Worm (Caenorhabditis elegans) whole organism, young adult: ENCODE results near the gene snet-1.

ENCODE experiments used
- B0035.1 ChIP-seq: sonication (generic microtip); optimal IDR thresholded peaks from 2 replicates; lab custom pipeline; 2016; ENCODE audit warnings: missing genetic modification characterization, mild to moderate bottlenecking, missing compliant biosample characterization, missing genotype, missing genetic modification reagents
- D2030.7 ChIP-seq: fragments of 200-800 bp; sonication (Bioruptor generic); IDR thresholded peaks from 2 replicates; pipeline ENCODE4 v1.3.6; 2022; ENCODE audit warnings: missing genetic modification reagents, missing genetic modification characterization, missing compliant biosample characterization
- F52B5.7 ChIP-seq: sonication (generic microtip); optimal IDR thresholded peaks from 2 replicates; lab custom pipeline; 2016; ENCODE audit warnings: mild to moderate bottlenecking, missing genetic modification characterization, missing compliant biosample characterization
- K11D2.4 ChIP-seq: fragments of 200-800 bp; sonication (Bioruptor generic); IDR thresholded peaks from 2 replicates; pipeline ENCODE4 v1.3.6; 2022; ENCODE audit warnings: missing genetic modification reagents, missing genetic modification characterization, missing compliant biosample characterization
- T07F8.4 ChIP-seq: sonication (generic microtip); optimal IDR thresholded peaks from 2 replicates; lab custom pipeline; 2016; ENCODE audit warnings: mild to moderate bottlenecking, missing genetic modification characterization, moderate library complexity, missing compliant biosample characterization
- Y53G8AR.9 ChIP-seq: fragments of 200-800 bp; sonication (Bioruptor generic); conservative IDR thresholded peaks from 2 replicates; pipeline ENCODE4 v1.3.6; 2022; ENCODE audit warnings: missing genetic modification reagents, missing genetic modification characterization, missing compliant biosample characterization
- ZK185.1 ChIP-seq: sonication (generic microtip); optimal IDR thresholded peaks from 2 replicates; lab custom pipeline; 2016; ENCODE audit warnings: mild to moderate bottlenecking, missing genetic modification characterization, missing compliant biosample characterization; ENCODE audit not compliant: poor library complexity, severe bottlenecking
- ama-1 ChIP-seq, 3 experiments: fragments of 150-350 bp in 1 of 3; sonication (generic microtip) in 2 of 3; optimal IDR thresholded peaks; 2 replicates each; lab custom pipeline; 2014 to 2018; ENCODE audit warnings: missing biosample characterization in 2 of 3, missing genetic modification characterization in 2 of 3, missing genetic modification reagents in 2 of 3
- attf-5 ChIP-seq: fragments of 200-800 bp; sonication (Bioruptor generic); optimal IDR thresholded peaks from 2 replicates; lab custom pipeline; 2018; ENCODE audit warnings: mild to moderate bottlenecking, missing genetic modification characterization, missing compliant biosample characterization
- bed-2 ChIP-seq: fragments of 200-800 bp; sonication (Bioruptor generic); IDR thresholded peaks from 2 replicates; pipeline ENCODE4 v1.3.6; 2022; ENCODE audit warnings: missing genetic modification reagents, missing genetic modification characterization, missing compliant biosample characterization
- ccch-3 ChIP-seq: fragments of 200-800 bp; sonication (Bioruptor generic); optimal IDR thresholded peaks from 2 replicates; lab custom pipeline; 2018; ENCODE audit warnings: mild to moderate bottlenecking, missing genetic modification characterization, missing compliant biosample characterization
- cebp-1 ChIP-seq, 2 experiments: fragments of 200-800 bp in 1 of 2; sonication (Bioruptor generic) in 1 of 2; sonication (generic microtip) in 1 of 2; IDR thresholded peaks in 1 of 2; optimal IDR thresholded peaks in 1 of 2; 2 replicates each; pipeline versions ENCODE4 v1.3.6 to Lab custom; 2017 to 2022; ENCODE audit warnings: missing compliant biosample characterization in 2 of 2, missing genetic modification characterization in 2 of 2, mild to moderate bottlenecking in 1 of 2, missing genetic modification reagents in 1 of 2, moderate library complexity in 1 of 2
- cebp-2 ChIP-seq: fragments of 200-800 bp; sonication (Bioruptor generic); IDR thresholded peaks from 2 replicates; pipeline ENCODE4 v1.3.6; 2022; ENCODE audit warnings: missing genetic modification characterization, missing compliant biosample characterization
- ceh-79 ChIP-seq: sonication (generic microtip); optimal IDR thresholded peaks from 2 replicates; lab custom pipeline; 2017; ENCODE audit warnings: mild to moderate bottlenecking, missing genetic modification characterization, missing compliant biosample characterization
- dpff-1 ChIP-seq: sonication (generic microtip); optimal IDR thresholded peaks from 2 replicates; lab custom pipeline; 2017; ENCODE audit warnings: mild to moderate bottlenecking, missing genetic modification characterization, missing compliant biosample characterization
- egrh-3 ChIP-seq: fragments of 200-800 bp; sonication (Bioruptor generic); IDR thresholded peaks from 2 replicates; pipeline ENCODE4 v1.3.6; 2022; ENCODE audit warnings: missing genetic modification reagents, missing genetic modification characterization, missing compliant biosample characterization
- fkh-3 ChIP-seq: sonication (generic microtip); optimal IDR thresholded peaks from 2 replicates; lab custom pipeline; 2016; ENCODE audit warnings: mild to moderate bottlenecking, missing genetic modification characterization, missing compliant biosample characterization
- him-1 ChIP-seq: sonication (generic microtip); optimal IDR thresholded peaks from 2 replicates; lab custom pipeline; 2016; ENCODE audit warnings: missing genotype, missing genetic modification reagents, missing genetic modification characterization, missing compliant biosample characterization
- hmg-1.2 ChIP-seq: fragments of 200-800 bp; sonication (Bioruptor generic); IDR thresholded peaks from 2 replicates; pipeline ENCODE4 v1.3.6; 2022; ENCODE audit warnings: missing genetic modification reagents, missing genetic modification characterization, missing compliant biosample characterization
- hrde-1 ChIP-seq: sonication (generic microtip); optimal IDR thresholded peaks from 2 replicates; lab custom pipeline; 2016; ENCODE audit warnings: missing genetic modification characterization, mild to moderate bottlenecking, missing compliant biosample characterization, moderate library complexity, missing genotype, missing genetic modification reagents, borderline replicate concordance
- madf-10 ChIP-seq: sonication (generic microtip); optimal IDR thresholded peaks from 2 replicates; lab custom pipeline; 2016; ENCODE audit warnings: mild to moderate bottlenecking, missing genetic modification characterization, missing compliant biosample characterization
- mcd-1 ChIP-seq: fragments of 200-800 bp; sonication (Bioruptor generic); IDR thresholded peaks from 2 replicates; pipeline ENCODE4 v1.3.6; 2022; ENCODE audit warnings: missing genetic modification reagents, missing genetic modification characterization, missing compliant biosample characterization
- mes-4 ChIP-seq: sonication (generic microtip); optimal IDR thresholded peaks from 2 replicates; lab custom pipeline; 2016; ENCODE audit warnings: missing genotype, missing genetic modification characterization, missing compliant biosample characterization
- mxl-1 ChIP-seq: sonication (generic microtip); optimal IDR thresholded peaks from 2 replicates; lab custom pipeline; 2016; ENCODE audit warnings: missing genetic modification characterization, missing compliant biosample characterization
- nfyb-1 ChIP-seq: fragments of 200-800 bp; sonication (Bioruptor generic); IDR thresholded peaks from 2 replicates; pipeline ENCODE4 v1.3.6; 2022; ENCODE audit warnings: missing genetic modification reagents, missing genetic modification characterization, missing compliant biosample characterization
- nhr-27 ChIP-seq: fragments of 200-800 bp; sonication (Bioruptor generic); optimal IDR thresholded peaks from 2 replicates; lab custom pipeline; 2018; ENCODE audit warnings: mild to moderate bottlenecking, missing genetic modification characterization, moderate library complexity, missing compliant biosample characterization
- rec-8 ChIP-seq, 2 experiments: sonication (generic microtip); optimal IDR thresholded peaks; 2 replicates each; lab custom pipeline; 2016; ENCODE audit warnings: mild to moderate bottlenecking in 2 of 2, missing genetic modification characterization in 2 of 2, missing genetic modification reagents in 2 of 2, missing genotype in 2 of 2, missing biosample characterization in 1 of 2, missing compliant biosample characterization in 1 of 2, moderate library complexity in 1 of 2
- rpc-1 ChIP-seq, 2 experiments: fragments of 150-350 bp in 1 of 2; sonication (generic microtip) in 1 of 2; optimal IDR thresholded peaks; 2 replicates each; lab custom pipeline; 2014 to 2018; ENCODE audit warnings: missing biosample characterization in 1 of 2, missing genetic modification characterization in 1 of 2, missing genetic modification reagents in 1 of 2, missing genotype in 1 of 2
- sdz-38 ChIP-seq: sonication (generic microtip); optimal IDR thresholded peaks from 2 replicates; lab custom pipeline; 2016; ENCODE audit warnings: missing genotype, missing genetic modification characterization, missing compliant biosample characterization
- unc-62 ChIP-seq: fragments of 150-350 bp; optimal IDR thresholded peaks from 2 replicates; lab custom pipeline; 2014; ENCODE audit warnings: missing biosample characterization, missing genetic modification reagents, missing genetic modification characterization
- zfh-2 ChIP-seq: fragments of 200-800 bp; sonication (Bioruptor generic); conservative IDR thresholded peaks from 2 replicates; pipeline ENCODE4 v1.3.6; 2022; ENCODE audit warnings: missing genetic modification reagents, missing genetic modification characterization, missing compliant biosample characterization
- zim-3 ChIP-seq: sonication (generic microtip); optimal IDR thresholded peaks from 2 replicates; lab custom pipeline; 2017; ENCODE audit warnings: mild to moderate bottlenecking, missing genetic modification characterization, moderate library complexity, missing compliant biosample characterization
- ztf-18 ChIP-seq: sonication (generic microtip); optimal IDR thresholded peaks from 2 replicates; lab custom pipeline; 2016; ENCODE audit warnings: missing genotype, mild to moderate bottlenecking, missing genetic modification characterization, missing compliant biosample characterization
- ztf-6 ChIP-seq: fragments of 200-800 bp; sonication (Bioruptor generic); IDR thresholded peaks from 2 replicates; pipeline ENCODE4 v1.3.6; 2022; ENCODE audit warnings: missing genetic modification reagents, missing genetic modification characterization, missing compliant biosample characterization

Gene snet-1

ce11 chrX:3709747-3710146 lies 41.0 kb upstream of the snet-1 start:
- TF ChIP-seq bed-2 (GFP tag; lab: Robert Waterston, UW) = no peak
- TF ChIP-seq mes-4 (tag; lab: Kevin White, UChicago) = no peak
- TF ChIP-seq madf-10 (tag; lab: Kevin White, UChicago) = no peak
- TF ChIP-seq rec-8 (tag; optimal IDR thresholded peaks at IDR 0.05; lab: Kevin White, UChicago) = no peak
- no peak for TF ChIP-seq mcd-1 (GFP tag; lab: Robert Waterston, UW)
- TF ChIP-seq unc-62 (GFP tag; lab: Kevin White, UChicago) = no peak
- no peak for TF ChIP-seq F52B5.7 (tag; lab: Kevin White, UChicago)
- TF ChIP-seq cebp-2 = no peak
- TF ChIP-seq ZK185.1 (tag; lab: Kevin White, UChicago) = no peak
- no peak for TF ChIP-seq Y53G8AR.9 (GFP tag; lab: Robert Waterston, UW)
- TF ChIP-seq hrde-1 (tag; lab: Kevin White, UChicago) = no peak
- no peak for TF ChIP-seq mxl-1 (tag; lab: Kevin White, UChicago)
- TF ChIP-seq dpff-1 (tag; lab: Kevin White, UChicago) = no peak
- no peak for TF ChIP-seq fkh-3 (tag; lab: Kevin White, UChicago)
- no peak for TF ChIP-seq D2030.7 (GFP tag; lab: Robert Waterston, UW)
- no peak for TF ChIP-seq ztf-18
- TF ChIP-seq T07F8.4 (tag; lab: Kevin White, UChicago) = no peak

ce11 chrX:3706319-3706718 lies 37.6 kb upstream of the snet-1 start:
- TF ChIP-seq zfh-2 (GFP tag; lab: Robert Waterston, UW) (peak; percentile 70), egrh-3 (GFP tag; lab: Robert Waterston, UW) (no peak)

ce11 chrX:3705319-3705718 lies 36.6 kb upstream of the snet-1 start:
- TF ChIP-seq cebp-1 (GFP tag; IDR thresholded peaks at IDR 0.05; lab: Robert Waterston, UW) (no peak), cebp-1 (tag; optimal IDR thresholded peaks at IDR 0.05; lab: Kevin White, UChicago) (peak; percentile 28), him-1 (tag; lab: Kevin White, UChicago) (no peak)

- TF ChIP-seq ama-1 (optimal IDR thresholded peaks at IDR 0.05; lab: Kevin White, UChicago) (no peak), ama-1 (GFP tag; optimal IDR thresholded peaks at IDR 0.05; lab: Kevin White, UChicago) (no peak), ceh-79 (tag; lab: Kevin White, UChicago) (no peak), unc-62 (GFP tag; lab: Kevin White, UChicago) (no peak), zim-3 (tag; lab: Kevin White, UChicago) (no peak), nhr-27 (no peak), K11D2.4 (GFP tag; lab: Robert Waterston, UW) (no peak), B0035.1 (no peak), sdz-38 (tag; lab: Kevin White, UChicago) (no peak), hmg-1.2 (GFP tag; lab: Robert Waterston, UW) (no peak), ztf-6 (GFP tag; lab: Robert Waterston, UW) (no peak), attf-5 (GFP tag; lab: Kevin White, UChicago) (no peak), nfyb-1 (GFP tag; lab: Robert Waterston, UW) (no peak), ccch-3 (GFP tag; lab: Kevin White, UChicago) (no peak), rpc-1 (optimal IDR thresholded peaks at IDR 0.05; lab: Kevin White, UChicago) (no peak), rpc-1 (tag; optimal IDR thresholded peaks at IDR 0.05; lab: Kevin White, UChicago) (no peak)
These were observed 33.1 kb upstream of the snet-1 start for ce11 chrX:3701861-3702260.
